Worm (Caenorhabditis elegans) whole organism, L1 larva: ENCODE results near the gene lem-4.

Experiments used
- dpl-1 ChIP-seq, 3 experiments: fragments of 150-350 bp in 2 of 3; sonication (generic microtip) in 1 of 3; optimal IDR thresholded peaks; 2 replicates each; lab custom pipeline; 2014 to 2017; ENCODE audit warnings: missing biosample characterization in 3 of 3, missing genetic modification characterization in 3 of 3, missing genetic modification reagents in 3 of 3
- nhr-28 ChIP-seq: fragments of 150-350 bp; optimal IDR thresholded peaks from 2 replicates; lab custom pipeline; 2014; ENCODE audit warnings: missing biosample characterization, missing genetic modification characterization

- no peak for TF ChIP-seq nhr-28 (tag; lab: Kevin White, UChicago)
- no peak for TF ChIP-seq dpl-1 (GFP tag; optimal IDR thresholded peaks at IDR 0.05; lab: Kevin White, UChicago)
Observed at ce11 chrIV:805693-806092, 48.9 kb downstream of the lem-4 start.
